Worm (Caenorhabditis elegans) whole organism, late embryonic: ENCODE results near the gene bgal-2.

Experiments used
- ama-1 ChIP-seq: fragments of 150-350 bp; optimal IDR thresholded peaks from 2 replicates; lab custom pipeline; 2014
- ceh-45 ChIP-seq: fragments of 200-800 bp; sonication (Bioruptor generic); IDR thresholded peaks from 2 replicates; pipeline ENCODE4 v1.3.6; 2022; ENCODE audit warnings: missing genetic modification reagents, missing genetic modification characterization, missing compliant biosample characterization
- dmd-4 ChIP-seq: sonication (generic microtip); optimal IDR thresholded peaks from 2 replicates; lab custom pipeline; 2016; ENCODE audit warnings: borderline replicate concordance, missing genetic modification characterization, missing compliant biosample characterization
- fkh-10 ChIP-seq: fragments of 150-350 bp; optimal IDR thresholded peaks from 2 replicates; lab custom pipeline; 2014; ENCODE audit warnings: missing biosample characterization, missing genetic modification reagents, missing genetic modification characterization
- madf-2 ChIP-seq: sonication (generic microtip); optimal IDR thresholded peaks from 2 replicates; lab custom pipeline; 2017; ENCODE audit warnings: missing genetic modification characterization, missing compliant biosample characterization
- nhr-11 ChIP-seq: fragments of 150-350 bp; optimal IDR thresholded peaks from 2 replicates; lab custom pipeline; 2014; ENCODE audit warnings: missing biosample characterization, missing genetic modification characterization
- pha-4 ChIP-seq: fragments of 150-350 bp; optimal IDR thresholded peaks from 2 replicates; lab custom pipeline; 2018; ENCODE audit warnings: missing biosample characterization, missing genetic modification reagents, missing genetic modification characterization
- pqm-1 ChIP-seq: sonication (generic microtip); optimal IDR thresholded peaks from 2 replicates; lab custom pipeline; 2016; ENCODE audit warnings: missing genetic modification characterization, missing compliant biosample characterization
- sox-4 ChIP-seq: sonication (generic microtip); optimal IDR thresholded peaks from 2 replicates; lab custom pipeline; 2017; ENCODE audit warnings: mild to moderate bottlenecking, missing genetic modification characterization, inconsistent platforms, missing compliant biosample characterization
- tbx-2 ChIP-seq: sonication (generic microtip); optimal IDR thresholded peaks from 2 replicates; lab custom pipeline; 2016; ENCODE audit warnings: missing genetic modification characterization, missing compliant biosample characterization
- unc-55 ChIP-seq: sonication (generic microtip); optimal IDR thresholded peaks from 2 replicates; lab custom pipeline; 2017; ENCODE audit warnings: missing biosample characterization, missing genetic modification reagents, missing genetic modification characterization
- unc-86 ChIP-seq: sonication (generic microtip); optimal IDR thresholded peaks from 2 replicates; lab custom pipeline; 2016; ENCODE audit warnings: missing genetic modification characterization, missing compliant biosample characterization
- zip-5 ChIP-seq: sonication (generic microtip); optimal IDR thresholded peaks from 2 replicates; lab custom pipeline; 2016; ENCODE audit warnings: missing genetic modification characterization, missing compliant biosample characterization

DNA sequence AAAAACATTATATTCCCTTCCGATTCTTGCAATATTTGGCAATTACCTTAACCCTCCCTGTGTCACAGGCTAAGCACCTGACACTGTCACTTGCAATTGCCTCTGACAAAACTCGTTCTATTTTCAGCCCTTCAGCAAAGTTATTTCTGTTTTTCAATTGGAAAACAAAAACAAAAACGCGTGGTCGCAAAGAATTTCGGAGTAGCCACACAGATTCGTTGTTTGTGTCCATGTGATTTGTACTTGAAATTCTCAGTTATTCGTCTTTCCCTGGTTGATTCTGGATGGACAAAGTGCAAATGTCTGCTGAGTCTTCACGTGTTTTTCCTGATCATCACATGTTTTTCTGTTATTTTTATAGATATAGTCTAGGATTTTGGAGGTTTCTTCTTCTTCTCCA, 48.7 kb upstream of the bgal-2 start:
- TF ChIP-seq tbx-2 (tag; lab: Kevin White, UChicago), result no peak
- TF ChIP-seq zip-5 (tag; lab: Kevin White, UChicago), result no peak
- TF ChIP-seq sox-4 (tag; lab: Kevin White, UChicago), result no peak
- no peak for TF ChIP-seq nhr-11 (tag; lab: Kevin White, UChicago)
- no peak for TF ChIP-seq unc-86 (tag; lab: Kevin White, UChicago)
- no peak for TF ChIP-seq unc-55 (GFP tag; lab: Kevin White, UChicago)
- no peak for TF ChIP-seq dmd-4 (tag; lab: Kevin White, UChicago)
- TF ChIP-seq pha-4, result no peak
- no peak for TF ChIP-seq fkh-10 (GFP tag; lab: Kevin White, UChicago)
- no peak for TF ChIP-seq madf-2 (tag; lab: Kevin White, UChicago)
- TF ChIP-seq ama-1 (lab: Kevin White, UChicago), result no peak
- no peak for TF ChIP-seq pqm-1 (tag; lab: Kevin White, UChicago)
- no peak for TF ChIP-seq ceh-45 (GFP tag; lab: Robert Waterston, UW)
